Worm (Caenorhabditis elegans) whole organism, mixed stage, embryonic: ENCODE data around the gene F59B2.12.
"Not testable (repeated sequence)": the region's sequence is repeated elsewhere in the genome, so short reads cannot be mapped to it uniquely, and the experiment has no call there.

ENCODE experiments used
- M03D4.4 ChIP-seq: sonication (generic microtip); optimal IDR thresholded peaks from 2 replicates; lab custom pipeline; 2017; ENCODE audit warnings: mild to moderate bottlenecking, missing genetic modification characterization, missing compliant biosample characterization
- bed-3 ChIP-seq: fragments of 200-800 bp; sonication (Bioruptor generic); optimal IDR thresholded peaks from 3 replicates; lab custom pipeline; 2018; ENCODE audit warnings: mild to moderate bottlenecking, missing genetic modification characterization, moderate library complexity, missing compliant biosample characterization
- blmp-1 ChIP-seq: fragments of 150-350 bp; optimal IDR thresholded peaks from 2 replicates; lab custom pipeline; 2014; ENCODE audit warnings: missing biosample characterization, missing genetic modification characterization
- ceh-39 ChIP-seq: fragments of 150-350 bp; optimal IDR thresholded peaks from 2 replicates; lab custom pipeline; 2014; ENCODE audit warnings: missing biosample characterization, missing genetic modification characterization
- ceh-43 ChIP-seq: fragments of 200-800 bp; sonication (Bioruptor generic); optimal IDR thresholded peaks from 2 replicates; lab custom pipeline; 2018; ENCODE audit warnings: mild to moderate bottlenecking, missing genetic modification characterization, moderate library complexity, missing compliant biosample characterization
- ceh-83 ChIP-seq: fragments of 200-800 bp; sonication (Bioruptor generic); optimal IDR thresholded peaks from 2 replicates; lab custom pipeline; 2018; ENCODE audit warnings: mild to moderate bottlenecking, missing genetic modification characterization, missing compliant biosample characterization
- ces-1 ChIP-seq: fragments of 150-350 bp; optimal IDR thresholded peaks from 2 replicates; lab custom pipeline; 2014; ENCODE audit warnings: missing biosample characterization, missing genetic modification reagents, missing genetic modification characterization
- cnd-1 ChIP-seq: fragments of 200-800 bp; sonication (Bioruptor generic); optimal IDR thresholded peaks from 2 replicates; lab custom pipeline; 2018; ENCODE audit warnings: mild to moderate bottlenecking, missing genetic modification characterization, missing compliant biosample characterization
- drap-1 ChIP-seq: fragments of 200-800 bp; sonication (Bioruptor generic); optimal IDR thresholded peaks from 3 replicates; lab custom pipeline; 2018; ENCODE audit warnings: mild to moderate bottlenecking, missing genetic modification characterization, missing compliant biosample characterization
- elt-1 ChIP-seq: sonication (generic microtip); optimal IDR thresholded peaks from 2 replicates; lab custom pipeline; 2017; ENCODE audit warnings: missing genetic modification characterization, mild to moderate bottlenecking, missing compliant biosample characterization, antibody characterized with exemption, moderate library complexity, borderline replicate concordance; ENCODE audit not compliant: insufficient read depth
- elt-3 ChIP-seq: fragments of 150-350 bp; optimal IDR thresholded peaks from 2 replicates; lab custom pipeline; 2014; ENCODE audit warnings: missing biosample characterization, missing genetic modification characterization
- flh-1 ChIP-seq: fragments of 200-800 bp; sonication (Bioruptor generic); optimal IDR thresholded peaks from 2 replicates; lab custom pipeline; 2018; ENCODE audit warnings: mild to moderate bottlenecking, missing genetic modification characterization, moderate library complexity, missing compliant biosample characterization
- ham-2 ChIP-seq: fragments of 200-800 bp; sonication (Bioruptor generic); optimal IDR thresholded peaks from 2 replicates; lab custom pipeline; 2018; ENCODE audit warnings: mild to moderate bottlenecking, missing genetic modification characterization, missing compliant biosample characterization
- hlh-1 ChIP-seq: fragments of 150-350 bp; optimal IDR thresholded peaks from 2 replicates; lab custom pipeline; 2014; ENCODE audit warnings: missing biosample characterization, missing genetic modification reagents, missing genetic modification characterization
- lin-13 ChIP-seq: fragments of 150-350 bp; optimal IDR thresholded peaks from 2 replicates; lab custom pipeline; 2014; ENCODE audit warnings: missing biosample characterization, missing genetic modification characterization
- lin-32 ChIP-seq: fragments of 200-800 bp; sonication (Bioruptor generic); optimal IDR thresholded peaks from 2 replicates; lab custom pipeline; 2018; ENCODE audit warnings: mild to moderate bottlenecking, missing genetic modification characterization, missing compliant biosample characterization
- lsy-2 ChIP-seq: fragments of 150-350 bp; optimal IDR thresholded peaks from 2 replicates; lab custom pipeline; 2014; ENCODE audit warnings: missing biosample characterization, missing genetic modification characterization
- mab-5 ChIP-seq: fragments of 150-350 bp; optimal IDR thresholded peaks from 2 replicates; lab custom pipeline; 2014; ENCODE audit warnings: missing biosample characterization, missing genetic modification characterization
- mep-1 ChIP-seq: fragments of 150-350 bp; optimal IDR thresholded peaks from 2 replicates; lab custom pipeline; 2017; ENCODE audit warnings: missing biosample characterization, missing genetic modification reagents, missing genetic modification characterization, inconsistent platforms
- mls-2 ChIP-seq: sonication (generic microtip); optimal IDR thresholded peaks from 2 replicates; lab custom pipeline; 2016; ENCODE audit warnings: mild to moderate bottlenecking, missing genetic modification characterization, moderate library complexity, missing compliant biosample characterization
- nhr-12 ChIP-seq: fragments of 150-350 bp; optimal IDR thresholded peaks from 2 replicates; lab custom pipeline; 2014; ENCODE audit warnings: missing biosample characterization, missing genetic modification characterization
- nhr-2 ChIP-seq: fragments of 150-350 bp; optimal IDR thresholded peaks from 2 replicates; lab custom pipeline; 2014; ENCODE audit warnings: missing biosample characterization, missing genetic modification characterization
- nhr-237 ChIP-seq: fragments of 150-350 bp; optimal IDR thresholded peaks from 2 replicates; lab custom pipeline; 2014; ENCODE audit warnings: missing biosample characterization, missing genetic modification characterization
- nhr-28 ChIP-seq: fragments of 150-350 bp; optimal IDR thresholded peaks from 2 replicates; lab custom pipeline; 2014; ENCODE audit warnings: missing biosample characterization, missing genetic modification characterization
- nhr-76 ChIP-seq: sonication (generic microtip); optimal IDR thresholded peaks from 2 replicates; lab custom pipeline; 2017; ENCODE audit warnings: missing biosample characterization, missing genetic modification characterization
- pha-4 ChIP-seq: fragments of 150-350 bp; optimal IDR thresholded peaks from 2 replicates; lab custom pipeline; 2018; ENCODE audit warnings: missing biosample characterization, missing genetic modification reagents, missing genetic modification characterization
- sem-2 ChIP-seq: fragments of 200-800 bp; sonication (Bioruptor generic); optimal IDR thresholded peaks from 2 replicates; lab custom pipeline; 2018; ENCODE audit warnings: mild to moderate bottlenecking, missing genetic modification characterization, missing compliant biosample characterization
- snpc-4 ChIP-seq: fragments of 150-350 bp; optimal IDR thresholded peaks from 2 replicates; lab custom pipeline; 2014; ENCODE audit warnings: missing biosample characterization, missing genetic modification characterization
- sptf-1 ChIP-seq: sonication (generic microtip); optimal IDR thresholded peaks from 2 replicates; lab custom pipeline; 2017; ENCODE audit warnings: mild to moderate bottlenecking, missing genetic modification characterization, moderate library complexity, missing compliant biosample characterization
- tbx-8 ChIP-seq: fragments of 200-800 bp; sonication (Bioruptor generic); optimal IDR thresholded peaks from 2 replicates; lab custom pipeline; 2018; ENCODE audit warnings: mild to moderate bottlenecking, missing genetic modification characterization, moderate library complexity, missing compliant biosample characterization
- unc-120 ChIP-seq: sonication (generic microtip); optimal IDR thresholded peaks from 2 replicates; lab custom pipeline; 2017; ENCODE audit warnings: missing genetic modification characterization, missing compliant biosample characterization; ENCODE audit not compliant: poor library complexity, severe bottlenecking
- unc-39 ChIP-seq: fragments of 150-350 bp; optimal IDR thresholded peaks from 2 replicates; lab custom pipeline; 2014; ENCODE audit warnings: missing biosample characterization, missing genetic modification characterization
- unc-62 ChIP-seq: fragments of 150-350 bp; optimal IDR thresholded peaks from 2 replicates; lab custom pipeline; 2014; ENCODE audit warnings: missing biosample characterization, missing genetic modification reagents, missing genetic modification characterization
- zip-8 ChIP-seq: fragments of 150-350 bp; optimal IDR thresholded peaks from 2 replicates; lab custom pipeline; 2014; ENCODE audit warnings: missing biosample characterization, missing genetic modification characterization
- ztf-11 ChIP-seq: fragments of 150-350 bp; optimal IDR thresholded peaks from 2 replicates; lab custom pipeline; 2014; ENCODE audit warnings: missing biosample characterization, missing genetic modification characterization

Gene F59B2.12

ce11 chrIII:9005905-9006372, 11.5 kb upstream of the F59B2.12 start, which contains the start of gene rab-6.1:
rab-6.1 (minus strand) TSS chrIII:9005955.
- TF ChIP-seq unc-62 (GFP tag; lab: Kevin White, UChicago); nhr-28 (tag; lab: Kevin White, UChicago); zip-8 (tag; lab: Kevin White, UChicago): not testable (repeated sequence)
- TF ChIP-seq, all 35 proteins: peak for 0; not testable (repeated sequence) for 35

DNA sequence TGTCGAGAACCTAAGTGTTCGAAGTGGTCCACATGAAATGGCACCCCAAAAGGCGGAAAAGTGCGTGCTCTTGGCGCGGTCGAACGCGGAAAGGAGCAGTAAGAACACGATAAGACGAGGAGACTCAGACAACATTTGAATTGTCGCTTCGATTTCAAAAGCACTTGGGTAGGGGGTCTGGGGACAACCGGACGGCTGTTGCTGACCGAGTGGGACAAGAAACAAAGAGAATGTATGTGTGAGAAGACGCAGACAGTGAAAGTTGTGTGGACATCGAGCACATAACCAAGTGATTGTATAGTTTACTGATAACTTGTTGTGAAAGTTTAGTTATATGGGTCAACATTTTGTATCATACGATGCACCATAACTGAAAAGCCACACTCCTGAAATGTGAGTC, 10.2 kb upstream of the F59B2.12 start:
- TF ChIP-seq ztf-11 (tag; lab: Kevin White, UChicago) (no peak), elt-3 (tag; lab: Kevin White, UChicago) (no peak), nhr-28 (tag; lab: Kevin White, UChicago) (no peak), lsy-2 (tag; lab: Kevin White, UChicago) (no peak), elt-1 (tag; lab: Kevin White, UChicago) (no peak), mls-2 (tag; lab: Kevin White, UChicago) (no peak), blmp-1 (tag; lab: Kevin White, UChicago) (no peak), tbx-8 (GFP tag; lab: Kevin White, UChicago) (no peak), mep-1 (no peak), ceh-43 (GFP tag; lab: Kevin White, UChicago) (no peak), bed-3 (GFP tag; lab: Kevin White, UChicago) (no peak), sem-2 (no peak), nhr-2 (tag; lab: Kevin White, UChicago) (no peak), nhr-237 (tag; lab: Kevin White, UChicago) (no peak), flh-1 (GFP tag; lab: Kevin White, UChicago) (no peak), lin-13 (tag; lab: Kevin White, UChicago) (no peak), M03D4.4 (no peak), nhr-76 (tag; lab: Kevin White, UChicago) (no peak), ham-2 (no peak), ces-1 (no peak), unc-120 (tag; lab: Kevin White, UChicago) (peak; percentile 67), zip-8 (tag; lab: Kevin White, UChicago) (no peak), drap-1 (GFP tag; lab: Kevin White, UChicago) (peak; percentile 59), sptf-1 (tag; lab: Kevin White, UChicago) (peak; percentile 10), cnd-1 (peak; percentile 24), lin-32 (GFP tag; lab: Kevin White, UChicago) (no peak), ceh-39 (no peak), ceh-83 (GFP tag; lab: Kevin White, UChicago) (no peak), hlh-1 (peak; percentile 87), mab-5 (no peak), unc-62 (GFP tag; lab: Kevin White, UChicago) (peak; percentile 69), unc-39 (tag; lab: Kevin White, UChicago) (no peak), pha-4 (tag; lab: Kevin White, UChicago) (peak; percentile 22), nhr-12 (tag; lab: Kevin White, UChicago) (peak; percentile 57), snpc-4 (no peak)

- TF ChIP-seq mls-2 (tag; lab: Kevin White, UChicago) (peak; percentile 22), bed-3 (GFP tag; lab: Kevin White, UChicago) (no peak), lin-32 (GFP tag; lab: Kevin White, UChicago) (no peak), unc-62 (GFP tag; lab: Kevin White, UChicago) (peak; percentile 62), hlh-1 (peak; percentile 15), blmp-1 (tag; lab: Kevin White, UChicago) (no peak), ces-1 (peak; percentile 25), unc-120 (tag; lab: Kevin White, UChicago) (peak; percentile 20)
Measured at ce11 chrIII:9010047-9010446, 7.4 kb upstream of the F59B2.12 start, which contains the start of gene F59B2.8. F59B2.8 (minus strand) TSS chrIII:9010197.

DNA sequence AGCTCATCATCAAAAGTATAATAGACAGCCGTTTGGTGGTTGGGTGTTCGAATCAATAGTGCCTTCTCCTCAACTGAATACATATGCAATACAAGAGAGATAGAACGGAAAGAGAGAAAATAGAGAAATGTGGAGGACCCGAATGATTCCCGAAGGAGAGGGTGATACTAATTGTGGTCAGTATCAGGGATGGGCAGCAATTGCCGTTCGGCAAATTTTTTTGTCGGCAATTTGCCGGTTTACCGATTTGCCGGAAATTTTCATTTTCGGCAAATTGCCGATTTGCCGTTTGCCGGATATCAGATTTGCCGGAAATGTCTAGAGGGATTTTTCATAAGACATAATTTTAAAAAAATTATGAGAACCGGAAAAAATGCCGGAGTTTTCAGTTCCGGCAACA, 5.1 kb upstream of the F59B2.12 start, which contains the start of gene F59B2.9:
TSS of gene F59B2.9 (minus strand) at position 101 of the 400 bp plus-strand sequence.
- no peak for TF ChIP-seq drap-1 (GFP tag; lab: Kevin White, UChicago)
- no peak for TF ChIP-seq snpc-4
- no peak for TF ChIP-seq elt-3 (tag; lab: Kevin White, UChicago)
- no peak for TF ChIP-seq ztf-11 (tag; lab: Kevin White, UChicago)
- TF ChIP-seq M03D4.4: no peak
- no peak for TF ChIP-seq ces-1
- no peak for TF ChIP-seq elt-1 (tag; lab: Kevin White, UChicago)
- TF ChIP-seq hlh-1: no peak
- no peak for TF ChIP-seq ham-2
- no peak for TF ChIP-seq nhr-12 (tag; lab: Kevin White, UChicago)
- no peak for TF ChIP-seq nhr-237 (tag; lab: Kevin White, UChicago)
- TF ChIP-seq, all 35 proteins: peak for 0
